Fruit fly (Drosophila melanogaster) Kc167 (cell line): Measurements from ENCODE around the gene CG2652.

Source experiments
- Myc ChIP-seq: fragments of >200 bp; optimal IDR thresholded peaks from 2 replicates; lab custom pipeline; 2017; ENCODE audit warnings: missing external identifiers
- Sin3A ChIP-seq: fragments of >200 bp; optimal IDR thresholded peaks from 2 replicates; lab custom pipeline; 2018; ENCODE audit warnings: missing external identifiers
- h ChIP-seq: fragments of >200 bp; optimal IDR thresholded peaks from 3 replicates; lab custom pipeline; 2018; ENCODE audit warnings: missing external identifiers
- insv ChIP-seq: fragments of >200 bp; optimal IDR thresholded peaks from 3 replicates; lab custom pipeline; 2018; ENCODE audit warnings: missing external identifiers
- psq ChIP-seq: fragments of >200 bp; optimal IDR thresholded peaks from 2 replicates; lab custom pipeline; 2017; ENCODE audit warnings: missing external identifiers
- ttk ChIP-seq: sonication (Bioruptor generic); optimal IDR thresholded peaks from 2 replicates; lab custom pipeline; 2017; ENCODE audit warnings: missing external identifiers

dm6 chrX:2681601-2682000 is 1.1 kb downstream of the CG2652 start, which contains the start of gene HLH3B:
- TF ChIP-seq h (lab: Kevin White, UChicago) = no peak
- TF ChIP-seq insv (lab: Kevin White, UChicago) = no peak
- TF ChIP-seq psq (lab: Kevin White, UChicago) = no peak
- TF ChIP-seq Sin3A (lab: Kevin White, UChicago) = no peak
- no peak for TF ChIP-seq ttk (lab: Kevin White, UChicago)
- TF ChIP-seq Myc (lab: Kevin White, UChicago) = no peak
